Worm (Caenorhabditis elegans): ENCODE results near the gene F55G1.6.

The F55G1.6 gene

DNA sequence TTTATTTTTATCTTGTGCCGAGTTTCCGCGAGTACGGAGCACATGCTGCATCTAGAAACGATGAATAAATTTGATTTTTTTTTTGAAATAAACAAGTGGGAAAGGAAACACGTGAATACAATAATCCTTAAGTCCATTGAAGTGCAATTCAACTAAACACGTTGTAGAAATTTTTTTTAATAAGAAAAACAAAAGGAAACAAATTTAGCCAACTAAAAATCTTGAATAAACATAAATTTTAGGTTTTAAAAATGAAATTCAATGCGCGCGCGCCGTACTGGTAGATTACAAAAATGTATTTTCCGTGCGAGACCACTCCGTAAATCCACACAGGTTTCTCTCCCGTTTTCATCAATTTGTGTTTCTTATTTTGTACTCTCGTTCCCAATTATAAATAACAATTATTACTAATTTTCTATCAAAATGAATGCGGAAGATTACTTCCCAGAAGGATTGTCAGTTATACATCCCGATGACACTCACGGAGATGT lies at the start of gene F55G1.6, which contains the start of gene plk-3:
Gene F55G1.6 (plus strand): TSS at position 359 of the 491 bp plus-strand sequence.
Gene plk-3 (minus strand): TSS at position 51 of the 491 bp plus-strand sequence.
- TF ChIP-seq tbx-7 (tag; optimal IDR thresholded peaks at IDR 0.05) (no peak), odd-2 (tag; optimal IDR thresholded peaks at IDR 0.05) (no peak), nfya-1 (tag; optimal IDR thresholded peaks at IDR 0.05) (no peak), ceh-2 (tag; optimal IDR thresholded peaks at IDR 0.05) (no peak), fax-1 (tag; optimal IDR thresholded peaks at IDR 0.05) (no peak), ceh-18 (tag; optimal IDR thresholded peaks at IDR 0.05) (no peak), syd-9 (tag; optimal IDR thresholded peaks at IDR 0.05) (no peak), lin-11 (tag; optimal IDR thresholded peaks at IDR 0.05) (no peak), pqm-1 (tag; optimal IDR thresholded peaks at IDR 0.05) (no peak), T23F11.4 (GFP tag; optimal IDR thresholded peaks at IDR 0.05) (no peak), F13H6.1 (tag; optimal IDR thresholded peaks at IDR 0.05) (no peak), K02D7.2 (tag; optimal IDR thresholded peaks at IDR 0.05) (no peak), npax-4 (tag; optimal IDR thresholded peaks at IDR 0.05) (no peak), hlh-6 (tag; optimal IDR thresholded peaks at IDR 0.05) (no peak), hlh-15 (tag; optimal IDR thresholded peaks at IDR 0.05) (no peak)

DNA sequence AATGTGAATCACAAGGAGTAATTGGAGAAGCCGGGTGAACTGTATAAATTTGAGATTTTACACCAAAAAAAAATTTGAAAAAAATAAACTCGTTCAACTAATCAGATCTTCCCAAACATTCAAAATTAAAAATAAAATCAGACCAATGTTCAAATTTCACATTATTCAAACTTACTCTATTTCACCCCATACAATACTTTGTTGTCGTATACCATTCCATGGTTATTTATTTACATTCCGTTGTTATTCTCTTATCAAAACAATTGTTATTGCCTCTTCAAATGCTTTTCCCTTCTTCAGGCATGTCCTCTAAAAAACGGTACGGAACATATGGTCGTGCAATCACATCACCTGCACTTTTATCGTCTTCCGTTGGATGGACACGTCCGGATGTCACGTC lies 49.1 kb upstream of the F55G1.6 start, which contains the start of gene unc-82:
Gene unc-82 (plus strand): TSS at position 301 of the 400 bp plus-strand sequence.
- TF ChIP-seq ceh-6 (GFP tag; optimal IDR thresholded peaks at IDR 0.05) = no peak

DNA sequence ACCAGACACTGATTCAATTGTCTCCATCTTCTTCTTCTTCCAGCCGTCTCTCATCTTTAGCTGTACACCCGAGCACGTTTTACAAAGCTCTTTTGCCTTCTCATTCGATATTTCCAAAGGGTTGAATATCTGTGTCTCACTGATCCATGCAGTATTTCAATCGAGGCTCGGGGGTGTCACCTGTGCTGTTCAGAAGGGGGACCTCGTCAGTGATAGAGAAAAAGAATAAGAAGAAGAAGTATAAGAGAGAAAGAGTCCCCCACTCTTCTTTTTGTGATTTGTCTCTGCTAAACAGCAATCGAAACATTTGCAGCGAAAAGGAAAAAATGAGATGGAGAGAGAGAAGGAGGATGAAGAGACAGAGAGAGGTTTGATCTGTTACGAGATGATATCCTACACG lies 47.3 kb upstream of the F55G1.6 start:
- TF ChIP-seq elt-2 (tag; optimal IDR thresholded peaks at IDR 0.05) = no peak
- TF ChIP-seq C38D4.7 (GFP tag; optimal IDR thresholded peaks at IDR 0.05) = no peak
- TF ChIP-seq ceh-18 (tag; optimal IDR thresholded peaks at IDR 0.05) = peak; percentile 87
- TF ChIP-seq ceh-30 (tag; optimal IDR thresholded peaks at IDR 0.05) = no peak
- TF ChIP-seq ceh-34 (tag; optimal IDR thresholded peaks at IDR 0.05) = no peak
- no peak for TF ChIP-seq ztf-16 (tag; optimal IDR thresholded peaks at IDR 0.05)
- TF ChIP-seq lin-11 (tag; optimal IDR thresholded peaks at IDR 0.05) = no peak
- TF ChIP-seq pros-1 (tag; optimal IDR thresholded peaks at IDR 0.05) = no peak
- TF ChIP-seq lim-6 (tag; optimal IDR thresholded peaks at IDR 0.05) = no peak
- no peak for TF ChIP-seq hlh-6 (tag; optimal IDR thresholded peaks at IDR 0.05)
- TF ChIP-seq elt-4 (tag; optimal IDR thresholded peaks at IDR 0.05) = no peak
- TF ChIP-seq fax-1 (tag; optimal IDR thresholded peaks at IDR 0.05) = no peak
- TF ChIP-seq C08G9.2 (tag; optimal IDR thresholded peaks at IDR 0.05) = no peak
- no peak for TF ChIP-seq dmd-4 (tag; optimal IDR thresholded peaks at IDR 0.05; ENCODE audit: borderline replicate concordance)
- TF ChIP-seq K02D7.2 (tag; optimal IDR thresholded peaks at IDR 0.05) = no peak
- no peak for TF ChIP-seq che-1 (tag; optimal IDR thresholded peaks at IDR 0.05)
- TF ChIP-seq unc-55 (GFP tag; optimal IDR thresholded peaks at IDR 0.05) = peak; percentile 73
- no peak for TF ChIP-seq nhr-232 (tag; optimal IDR thresholded peaks at IDR 0.05)
- TF ChIP-seq rnt-1 (tag; optimal IDR thresholded peaks at IDR 0.05) = peak; percentile 51
- TF ChIP-seq ceh-2 (tag; optimal IDR thresholded peaks at IDR 0.05) = no peak

DNA sequence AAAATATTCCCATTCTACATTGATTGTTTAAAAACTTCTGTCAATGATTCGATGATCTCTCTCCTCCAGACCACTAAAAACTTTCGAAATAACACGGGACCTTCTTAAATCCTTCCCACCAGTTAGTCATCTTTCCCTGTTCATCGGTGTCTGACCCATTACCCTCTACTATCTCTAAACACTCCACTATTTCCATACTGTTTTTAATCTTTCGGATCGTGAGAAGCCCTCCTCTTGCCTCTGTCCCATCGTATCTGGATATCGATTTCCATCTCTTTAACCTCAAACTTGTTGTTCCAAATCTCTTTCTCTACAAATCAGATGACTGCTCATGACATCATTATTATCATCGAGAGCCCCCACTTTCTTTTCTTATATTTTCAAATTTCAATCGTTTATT lies 45.0 kb upstream of the F55G1.6 start:
- TF ChIP-seq ama-1 (optimal IDR thresholded peaks at IDR 0.05) = no peak
- TF ChIP-seq C38D4.7 (GFP tag; optimal IDR thresholded peaks at IDR 0.05) = no peak
- TF ChIP-seq unc-55 (GFP tag; optimal IDR thresholded peaks at IDR 0.05) = no peak
- no peak for TF ChIP-seq pha-2 (tag; optimal IDR thresholded peaks at IDR 0.05)
- no peak for TF ChIP-seq ref-2 (tag; optimal IDR thresholded peaks at IDR 0.05)
- no peak for TF ChIP-seq ets-4 (tag; optimal IDR thresholded peaks at IDR 0.05)
- no peak for TF ChIP-seq ceh-2 (tag; optimal IDR thresholded peaks at IDR 0.05)
- no peak for TF ChIP-seq rnt-1 (tag; optimal IDR thresholded peaks at IDR 0.05)
- no peak for TF ChIP-seq hlh-8 (tag; optimal IDR thresholded peaks at IDR 0.05)
- no peak for TF ChIP-seq lin-11 (tag; optimal IDR thresholded peaks at IDR 0.05)
- TF ChIP-seq pha-4 (tag; optimal IDR thresholded peaks at IDR 0.05) = no peak
- TF ChIP-seq ceh-9 (tag; optimal IDR thresholded peaks at IDR 0.05) = no peak
- TF ChIP-seq unc-42 (tag; optimal IDR thresholded peaks at IDR 0.05) = no peak
